Fruit fly (Drosophila melanogaster): ENCODE results near the gene CG33923.

The CG33923 gene

DNA sequence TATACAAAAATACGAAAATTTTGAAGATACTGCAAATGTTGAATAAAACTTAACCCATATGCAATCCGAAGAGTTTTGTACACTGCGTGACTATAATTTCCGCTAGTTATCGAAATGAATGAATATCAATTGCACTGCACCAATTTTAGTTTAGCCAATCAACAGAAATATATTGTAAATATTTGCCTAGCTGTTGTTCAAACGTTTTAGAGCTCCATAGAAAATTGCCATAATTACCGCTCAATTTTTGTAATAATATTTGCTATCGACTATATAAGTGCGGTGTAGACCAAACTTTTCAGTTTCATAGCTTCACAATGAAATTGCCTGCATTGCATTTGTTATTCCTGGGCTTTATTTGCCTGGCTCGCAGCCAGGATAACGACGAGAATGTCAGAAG, 13.0 kb downstream of the CG33923 start, which contains the start of gene a5:
TSS of gene a5 (plus strand) at position 301 of the 400 bp plus-strand sequence.
- TF ChIP-seq CG17801 (GFP tag; optimal IDR thresholded peaks at IDR 0.05; ENCODE audit: partially characterized antibody): no peak

DNA sequence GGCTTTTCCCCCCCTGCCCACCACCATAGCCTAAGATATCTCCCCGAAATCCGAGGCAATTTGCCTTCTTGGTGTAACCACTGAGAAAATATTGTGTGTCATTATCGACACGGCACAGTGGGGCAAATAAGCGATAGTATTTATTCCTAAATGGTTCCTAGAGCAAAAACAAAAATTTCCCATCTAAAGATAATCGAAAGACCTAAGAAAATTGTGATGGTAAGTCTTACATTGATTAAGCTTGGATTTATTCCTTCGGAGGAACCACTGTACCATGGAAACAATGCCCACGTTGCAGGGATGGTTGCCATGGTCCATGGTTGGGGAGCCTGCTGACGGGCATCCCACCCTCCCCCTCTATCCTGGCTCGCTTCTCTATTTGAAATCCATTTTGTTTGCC, 25.5 kb downstream of the CG33923 start:
- no peak for TF ChIP-seq CG17801 (GFP tag; optimal IDR thresholded peaks at IDR 0.05; ENCODE audit: partially characterized antibody)

DNA sequence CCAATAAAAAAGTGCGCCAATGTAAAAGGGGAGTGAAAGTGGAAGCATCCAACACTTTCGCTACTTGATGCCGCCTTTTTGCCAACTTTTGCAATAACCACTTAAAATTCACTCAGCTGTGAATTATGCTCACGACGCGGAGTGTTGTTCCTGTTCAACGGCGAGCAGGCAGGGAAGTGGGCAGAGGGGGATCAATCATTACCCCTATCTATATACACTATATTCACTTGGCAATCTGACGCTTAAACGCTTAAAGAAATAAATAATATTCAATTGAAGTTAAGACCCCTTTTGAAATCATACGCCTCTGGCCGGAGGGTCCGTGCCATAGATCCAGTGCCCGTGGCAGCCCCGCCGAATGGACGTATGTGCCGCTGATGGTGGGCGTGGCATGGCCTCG, 26.6 kb downstream of the CG33923 start:
- no peak for TF ChIP-seq CG17801 (GFP tag; optimal IDR thresholded peaks at IDR 0.05; ENCODE audit: partially characterized antibody)

DNA sequence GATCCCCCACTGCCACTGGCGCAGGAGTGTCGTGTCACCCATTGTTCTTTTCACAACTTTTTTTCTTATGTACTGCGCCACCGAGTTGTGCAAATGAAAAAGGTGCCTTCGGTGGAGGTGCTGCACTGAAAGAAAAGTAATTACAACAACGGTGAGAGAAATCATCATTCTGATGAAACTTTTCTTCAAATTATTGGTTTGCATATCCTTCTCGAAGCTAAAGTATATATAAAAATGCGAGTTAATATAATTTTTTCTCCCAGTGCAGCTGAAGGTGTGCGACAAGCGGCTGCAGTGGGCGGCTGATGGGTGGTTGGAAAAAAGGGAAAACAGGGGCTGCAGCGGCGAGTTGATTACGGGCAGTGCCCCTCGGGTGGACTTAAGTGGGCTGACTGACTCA, 29.6 kb downstream of the CG33923 start:
- no peak for TF ChIP-seq CG17801 (GFP tag; optimal IDR thresholded peaks at IDR 0.05; ENCODE audit: partially characterized antibody)

All from ovary, adult (tissue).